Fruit fly (Drosophila melanogaster): ENCODE measurements around the gene Tpl94D.

DNA sequence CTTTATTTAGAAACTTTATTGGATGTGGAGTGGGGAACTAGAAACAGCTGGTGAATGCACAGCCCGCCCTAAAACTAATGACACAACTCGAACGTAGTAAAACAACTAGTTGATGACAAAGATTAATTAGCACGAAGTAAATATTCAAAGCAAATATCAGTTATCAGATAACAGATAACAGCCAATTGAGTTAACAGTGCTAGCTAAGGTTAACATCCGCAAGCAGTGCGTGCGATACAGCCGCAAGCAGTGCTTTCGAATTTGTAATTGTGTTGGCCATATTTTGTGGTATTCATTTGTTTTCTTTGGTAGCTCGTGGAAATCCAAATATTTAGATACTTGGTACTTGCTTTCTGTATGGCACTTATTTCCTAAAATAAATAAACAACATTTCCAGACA, 47.4 kb downstream of the Tpl94D start:
- TF ChIP-seq kay (GFP tag; ENCODE audit: borderline replicate concordance) (peak; percentile 35), CG7045 (GFP tag; optimal IDR thresholded peaks at IDR 0.05) (peak; percentile 35), ovo (GFP tag; optimal IDR thresholded peaks at IDR 0.05) (peak; percentile 6), toe (GFP tag; optimal IDR thresholded peaks at IDR 0.05) (no peak), CG7101 (tag; optimal IDR thresholded peaks at IDR 0.05) (peak; percentile 53), Clk (GFP tag; optimal IDR thresholded peaks at IDR 0.05) (no peak), cnc (optimal IDR thresholded peaks at IDR 0.05) (no peak), CG33017 (tag; optimal IDR thresholded peaks at IDR 0.05) (peak; percentile 67), CG12768 (GFP tag; optimal IDR thresholded peaks at IDR 0.05) (peak; percentile 10), CG5204 (GFP tag; optimal IDR thresholded peaks at IDR 0.05) (peak; percentile 0), cic (GFP tag; optimal IDR thresholded peaks at IDR 0.05) (peak; percentile 68), CG1620 (GFP tag; optimal IDR thresholded peaks at IDR 0.05) (no peak), Mnt (GFP tag; optimal IDR thresholded peaks at IDR 0.05) (no peak), tj (GFP tag; optimal IDR thresholded peaks at IDR 0.05) (no peak)

All from whole organism, adult.